Worm (Caenorhabditis elegans): ENCODE data around the gene F11E6.9.
A peak's percentile ranks its signal among the peaks of the same experiment; 100 is the strongest.

The F11E6.9 gene

ce11 chrIV:17471870-17472459 lies 3.2 kb downstream of the F11E6.9 start, which contains the start of gene epic-1:
Gene epic-1 (minus strand): TSS chrIV:17471920.
- TF ChIP-seq ztf-1 (GFP tag; conservative IDR thresholded peaks at IDR 0.05) = no peak
- no peak for TF ChIP-seq nhr-12 (tag; optimal IDR thresholded peaks at IDR 0.05)
- TF ChIP-seq sma-9 (GFP tag; optimal IDR thresholded peaks at IDR 0.05) = no peak
- TF ChIP-seq sma-9 (tag; optimal IDR thresholded peaks at IDR 0.05) = no peak
- peak; percentile 43 for TF ChIP-seq nhr-21 (tag; optimal IDR thresholded peaks at IDR 0.05)
- TF ChIP-seq skn-1 (tag; optimal IDR thresholded peaks at IDR 0.05) = no peak
- no peak for TF ChIP-seq fos-1 (tag; optimal IDR thresholded peaks at IDR 0.05)
- peak; percentile 82 for TF ChIP-seq nhr-25 (tag; optimal IDR thresholded peaks at IDR 0.05)
- no peak for TF ChIP-seq nhr-23 (tag; optimal IDR thresholded peaks at IDR 0.05)
- no peak for TF ChIP-seq mab-5 (tag; optimal IDR thresholded peaks at IDR 0.05)
- TF ChIP-seq crh-2 (tag; optimal IDR thresholded peaks at IDR 0.05) = peak; percentile 2
- no peak for TF ChIP-seq ztf-11 (tag; optimal IDR thresholded peaks at IDR 0.05)
- no peak for TF ChIP-seq R02D3.7 (tag; optimal IDR thresholded peaks at IDR 0.05)
- TF ChIP-seq elt-3 (tag; optimal IDR thresholded peaks at IDR 0.05) = no peak
- no peak for TF ChIP-seq alr-1 (tag; optimal IDR thresholded peaks at IDR 0.05)
- no peak for TF ChIP-seq C34F6.9 (tag; optimal IDR thresholded peaks at IDR 0.05)
- no peak for TF ChIP-seq F13H6.1 (tag; optimal IDR thresholded peaks at IDR 0.05)
- TF ChIP-seq nhr-6 (tag; optimal IDR thresholded peaks at IDR 0.05) = no peak
- TF ChIP-seq lin-13 (GFP tag; optimal IDR thresholded peaks at IDR 0.05) = no peak
- no peak for TF ChIP-seq lin-11 (tag; optimal IDR thresholded peaks at IDR 0.05)
- no peak for TF ChIP-seq Y55F3AM.14 (GFP tag; optimal IDR thresholded peaks at IDR 0.05)
- TF ChIP-seq nhr-11 (tag; optimal IDR thresholded peaks at IDR 0.05) = no peak
- no peak for TF ChIP-seq unc-55 (GFP tag; optimal IDR thresholded peaks at IDR 0.05)
- no peak for TF ChIP-seq aly-2 (tag; optimal IDR thresholded peaks at IDR 0.05)
- peak; percentile 45 for TF ChIP-seq blmp-1 (tag; optimal IDR thresholded peaks at IDR 0.05; ENCODE audit: insufficient read depth)
- TF ChIP-seq ztf-4 (tag; optimal IDR thresholded peaks at IDR 0.05) = no peak
- TF ChIP-seq ceh-82 (tag; optimal IDR thresholded peaks at IDR 0.05) = no peak
- TF ChIP-seq ceh-16 (tag; optimal IDR thresholded peaks at IDR 0.05) = no peak
- no peak for TF ChIP-seq elt-1 (tag; optimal IDR thresholded peaks at IDR 0.05)
- no peak for TF ChIP-seq gmeb-1 (tag; optimal IDR thresholded peaks at IDR 0.05)
- TF ChIP-seq ZK546.5 (tag; optimal IDR thresholded peaks at IDR 0.05) = no peak
- no peak for TF ChIP-seq mbf-1 (tag; optimal IDR thresholded peaks at IDR 0.05)
- no peak for TF ChIP-seq mdl-1 (tag; optimal IDR thresholded peaks at IDR 0.05)
- peak; percentile 24 for TF ChIP-seq sem-4 (tag; optimal IDR thresholded peaks at IDR 0.05)
- no peak for TF ChIP-seq lin-39 (tag; optimal IDR thresholded peaks at IDR 0.05)
- no peak for TF ChIP-seq lsy-2 (tag; optimal IDR thresholded peaks at IDR 0.05)
- TF ChIP-seq unc-62 (GFP tag; optimal IDR thresholded peaks at IDR 0.05) = no peak
- TF ChIP-seq egl-27 (tag; optimal IDR thresholded peaks at IDR 0.05) = peak; percentile 35
- peak; percentile 44 for TF ChIP-seq nhr-129 (tag; optimal IDR thresholded peaks at IDR 0.05)
- no peak for TF ChIP-seq unc-39 (tag; optimal IDR thresholded peaks at IDR 0.05)
- TF ChIP-seq nhr-10 (tag; optimal IDR thresholded peaks at IDR 0.05) = no peak
- peak; percentile 14 for TF ChIP-seq ama-1 (optimal IDR thresholded peaks at IDR 0.05)
- peak; percentile 41 for TF ChIP-seq sma-3 (GFP tag; optimal IDR thresholded peaks at IDR 0.05)
- no peak for TF ChIP-seq snpc-4 (tag; optimal IDR thresholded peaks at IDR 0.05)
- no peak for TF ChIP-seq nhr-77 (tag; optimal IDR thresholded peaks at IDR 0.05)
- TF ChIP-seq dmd-4 (tag; optimal IDR thresholded peaks at IDR 0.05) = no peak
- TF ChIP-seq nhr-237 (tag; optimal IDR thresholded peaks at IDR 0.05) = no peak
- no peak for TF ChIP-seq zag-1 (tag; optimal IDR thresholded peaks at IDR 0.05)
- TF ChIP-seq peb-1 (tag; optimal IDR thresholded peaks at IDR 0.05) = no peak
